Worm (Caenorhabditis elegans): Measurements from ENCODE around the gene tpk-1.

tpk-1 gene

ce11 chrIII:8873990-8874668 lies 37.8 kb upstream of the tpk-1 start:
- TF ChIP-seq unc-39 (tag; optimal IDR thresholded peaks at IDR 0.05) = no peak
- no peak for TF ChIP-seq daf-12 (tag; optimal IDR thresholded peaks at IDR 0.05)
- no peak for TF ChIP-seq spr-1 (tag; optimal IDR thresholded peaks at IDR 0.05)
- TF ChIP-seq zag-1 (tag; optimal IDR thresholded peaks at IDR 0.05) = no peak
- peak; percentile 82 for TF ChIP-seq set-16 (GFP tag; IDR thresholded peaks at IDR 0.05)
- no peak for TF ChIP-seq nhr-102 (tag; optimal IDR thresholded peaks at IDR 0.05)
- peak; percentile 26 for TF ChIP-seq dpl-1 (GFP tag; optimal IDR thresholded peaks at IDR 0.05)
- peak; percentile 56 for TF ChIP-seq hlh-30 (tag; optimal IDR thresholded peaks at IDR 0.05; ENCODE audit: insufficient read depth)
- TF ChIP-seq jun-1 (tag; optimal IDR thresholded peaks at IDR 0.05) = no peak
- TF ChIP-seq nhr-76 (tag; optimal IDR thresholded peaks at IDR 0.05) = no peak
- TF ChIP-seq arid-1 (GFP tag; conservative IDR thresholded peaks at IDR 0.05) = no peak
- no peak for TF ChIP-seq ceh-32 (tag; optimal IDR thresholded peaks at IDR 0.05; ENCODE audit: poor library complexity)
- peak; percentile 82 for TF ChIP-seq hlh-11 (tag; optimal IDR thresholded peaks at IDR 0.05)
- no peak for TF ChIP-seq unc-130 (GFP tag; optimal IDR thresholded peaks at IDR 0.05)
- peak; percentile 12 for TF ChIP-seq nhr-25 (tag; optimal IDR thresholded peaks at IDR 0.05; ENCODE audit: borderline replicate concordance, insufficient read depth)
- no peak for TF ChIP-seq ceh-62 (tag; optimal IDR thresholded peaks at IDR 0.05)
- TF ChIP-seq ztf-11 (tag; optimal IDR thresholded peaks at IDR 0.05) = peak; percentile 24
- TF ChIP-seq tra-1 (GFP tag; IDR thresholded peaks at IDR 0.05) = 0 out of 2 replicates have a peak, but pooled peaks have one; percentile 5
- no peak for TF ChIP-seq mdt-29 (GFP tag; IDR thresholded peaks at IDR 0.05)
- no peak for TF ChIP-seq ceh-44 (GFP tag; IDR thresholded peaks at IDR 0.05)
- TF ChIP-seq lin-1 (GFP tag; IDR thresholded peaks at IDR 0.05) = no peak
- no peak for TF ChIP-seq Y48G9A.11 (GFP tag; IDR thresholded peaks at IDR 0.05)
- TF ChIP-seq daf-16 (GFP tag; optimal IDR thresholded peaks at IDR 0.05) = peak in 1 of 2 experiments; percentile 62
- TF ChIP-seq daf-16 (tag; optimal IDR thresholded peaks at IDR 0.05) = no peak
- no peak for TF ChIP-seq mxl-2 (GFP tag; conservative IDR thresholded peaks at IDR 0.05)
- TF ChIP-seq F26F4.8 (GFP tag; conservative IDR thresholded peaks at IDR 0.05) = no peak
- TF ChIP-seq tag-97 (GFP tag; IDR thresholded peaks at IDR 0.05) = no peak
- TF ChIP-seq lin-29 (GFP tag; IDR thresholded peaks at IDR 0.05) = no peak
- no peak for TF ChIP-seq attf-4 (tag; optimal IDR thresholded peaks at IDR 0.05)
- TF ChIP-seq dve-1 (tag; optimal IDR thresholded peaks at IDR 0.05; ENCODE audit: insufficient read depth) = peak; percentile 38
- no peak for TF ChIP-seq cey-2 (tag; optimal IDR thresholded peaks at IDR 0.05; ENCODE audit: borderline replicate concordance, insufficient read depth)
- TF ChIP-seq nhr-77 (tag; optimal IDR thresholded peaks at IDR 0.05) = no peak
- TF ChIP-seq vab-7 (GFP tag; IDR thresholded peaks at IDR 0.05) = peak; percentile 37; the same call in 1 of the 2 replicates
- TF ChIP-seq egl-43 (GFP tag; IDR thresholded peaks at IDR 0.05) = no peak
- no peak for TF ChIP-seq daf-8 (GFP tag; IDR thresholded peaks at IDR 0.05)
- peak; percentile 43 for TF ChIP-seq lin-13 (GFP tag; optimal IDR thresholded peaks at IDR 0.05)
- no peak for TF ChIP-seq lin-39 (tag; optimal IDR thresholded peaks at IDR 0.05)
- no peak for TF ChIP-seq Y5F2A.4 (GFP tag; optimal IDR thresholded peaks at IDR 0.05)
- no peak for TF ChIP-seq T20F7.1 (GFP tag; optimal IDR thresholded peaks at IDR 0.05)
- no peak for TF ChIP-seq saeg-2 (GFP tag; IDR thresholded peaks at IDR 0.05)
- TF ChIP-seq unc-62 (GFP tag; optimal IDR thresholded peaks at IDR 0.05 in 1 of 2) = peak in 1 of 2 experiments; percentile 80
- TF ChIP-seq unc-62 (tag; optimal IDR thresholded peaks at IDR 0.05) = peak; percentile 9
- peak; percentile 21 for TF ChIP-seq F10B5.3 (tag; optimal IDR thresholded peaks at IDR 0.05)
- no peak for TF ChIP-seq dmd-9 (GFP tag; IDR thresholded peaks at IDR 0.05)
- no peak for TF ChIP-seq php-3 (GFP tag; IDR thresholded peaks at IDR 0.05)
- TF ChIP-seq lim-7 (GFP tag; IDR thresholded peaks at IDR 0.05) = no peak
- peak in 1 of 2 experiments; percentile 55 for TF ChIP-seq hif-1 (tag; optimal IDR thresholded peaks at IDR 0.05)
- TF ChIP-seq aha-1 (tag) = peak; percentile 98
- no peak for TF ChIP-seq fos-1 (tag; optimal IDR thresholded peaks at IDR 0.05)
- TF ChIP-seq ceh-20 (GFP tag; IDR thresholded peaks at IDR 0.05) = peak; percentile 63; the same call in 1 of the 2 replicates
